Fruit fly (Drosophila melanogaster) whole organism, embryonic: Measurements from ENCODE around the gene CG2157.
A peak's percentile ranks its signal among the peaks of the same experiment; 100 is the strongest.

Source experiments
- B-H2 ChIP-seq: fragments of 200-800 bp; sonication (Bioruptor generic); optimal IDR thresholded peaks from 2 replicates; lab custom pipeline; 2018; ENCODE audit warnings: missing biosample characterization, mild to moderate bottlenecking, missing genetic modification characterization
- CG10431 ChIP-seq: fragments of 200-800 bp; sonication (Bioruptor generic); optimal IDR thresholded peaks from 3 replicates; lab custom pipeline; 2018; ENCODE audit warnings: missing biosample characterization, mild to moderate bottlenecking, missing genetic modification characterization
- CG10565 ChIP-seq: fragments of 200-800 bp; sonication (Bioruptor generic); optimal IDR thresholded peaks from 3 replicates; lab custom pipeline; 2016; ENCODE audit warnings: missing biosample characterization, mild to moderate bottlenecking, missing genetic modification characterization
- CG11504 ChIP-seq: fragments of 200-800 bp; sonication (Bioruptor generic); optimal IDR thresholded peaks from 3 replicates; lab custom pipeline; 2019; ENCODE audit warnings: missing biosample characterization, mild to moderate bottlenecking, missing genetic modification characterization, moderate library complexity
- CG12299 ChIP-seq: fragments of 200-800 bp; sonication (Bioruptor generic); optimal IDR thresholded peaks from 2 replicates; lab custom pipeline; 2018; ENCODE audit warnings: missing biosample characterization, mild to moderate bottlenecking, missing genetic modification characterization
- CG12659 ChIP-seq: fragments of 200-800 bp; sonication (Bioruptor generic); optimal IDR thresholded peaks from 3 replicates; lab custom pipeline; 2017; ENCODE audit warnings: mild to moderate bottlenecking, missing biosample characterization, missing genetic modification reagents, missing genetic modification characterization
- CG14860 ChIP-seq: fragments of 200-800 bp; sonication (Bioruptor generic); IDR thresholded peaks from 3 replicates; pipeline ENCODE4 v1.3.6; 2022; ENCODE audit warnings: missing biosample characterization, missing genetic modification characterization; ENCODE audit not compliant: partially characterized antibody
- CG15696 ChIP-seq: fragments of 200-800 bp; sonication (Bioruptor generic); optimal IDR thresholded peaks from 2 replicates; lab custom pipeline; 2019; ENCODE audit warnings: missing biosample characterization, mild to moderate bottlenecking, missing genetic modification characterization, moderate library complexity
- CG1602 ChIP-seq: fragments of 200-800 bp; sonication (Bioruptor generic); optimal IDR thresholded peaks from 3 replicates; lab custom pipeline; 2016; ENCODE audit warnings: missing biosample characterization, missing genetic modification characterization
- CG16779 ChIP-seq: fragments of 200-800 bp; sonication (Bioruptor generic); IDR thresholded peaks from 2 replicates; pipeline ENCODE4 v1.3.6; 2022; ENCODE audit warnings: missing biosample characterization, missing genetic modification characterization
- CG18011 ChIP-seq: fragments of 200-800 bp; sonication (Bioruptor generic); optimal IDR thresholded peaks from 2 replicates; lab custom pipeline; 2017; ENCODE audit warnings: missing biosample characterization, missing genetic modification characterization, mild to moderate bottlenecking, moderate library complexity, missing genotype
- CG18262 ChIP-seq: fragments of 200-800 bp; optimal IDR thresholded peaks from 3 replicates; lab custom pipeline; 2019; ENCODE audit warnings: missing biosample characterization, mild to moderate bottlenecking, missing genetic modification characterization, moderate library complexity
- CG2129 ChIP-seq: fragments of 200-800 bp; sonication (Bioruptor generic); IDR thresholded peaks from 2 replicates; pipeline ENCODE4 v1.3.6; 2022; ENCODE audit warnings: missing biosample characterization, missing genetic modification characterization; ENCODE audit not compliant: partially characterized antibody
- CG3995 ChIP-seq: fragments of 200-800 bp; sonication (Bioruptor generic); optimal IDR thresholded peaks from 3 replicates; lab custom pipeline; 2016; ENCODE audit warnings: missing biosample characterization, missing genetic modification characterization
- CG4424 ChIP-seq: fragments of 200-800 bp; sonication (Bioruptor generic); optimal IDR thresholded peaks from 3 replicates; lab custom pipeline; 2016; ENCODE audit warnings: missing biosample characterization, missing genetic modification characterization
- CG6175 ChIP-seq: fragments of 200-800 bp; sonication (Bioruptor generic); IDR thresholded peaks from 3 replicates; pipeline ENCODE4 v1.3.6; 2022; ENCODE audit warnings: missing biosample characterization, missing genetic modification characterization
- CG9215 ChIP-seq: fragments of 200-800 bp; sonication (Bioruptor generic); IDR thresholded peaks from 2 replicates; pipeline ENCODE4 v1.3.6; 2022; ENCODE audit warnings: missing biosample characterization, missing genetic modification characterization
- CG9609 ChIP-seq: fragments of 200-800 bp; sonication (Bioruptor generic); optimal IDR thresholded peaks from 3 replicates; lab custom pipeline; 2016; ENCODE audit warnings: missing biosample characterization, missing genetic modification characterization
- Deaf1 ChIP-seq: fragments of 200-800 bp; optimal IDR thresholded peaks from 3 replicates; lab custom pipeline; 2019; ENCODE audit warnings: missing biosample characterization, mild to moderate bottlenecking, missing genetic modification characterization, moderate library complexity
- Dek ChIP-seq: fragments of 200-800 bp; sonication (Bioruptor generic); optimal IDR thresholded peaks from 3 replicates; lab custom pipeline; 2019; ENCODE audit warnings: missing biosample characterization, mild to moderate bottlenecking, missing genetic modification characterization, moderate library complexity
- HLH3B ChIP-seq: fragments of 200-800 bp; sonication (Bioruptor generic); IDR thresholded peaks from 2 replicates; pipeline ENCODE4 v1.3.6; 2022; ENCODE audit warnings: missing biosample characterization, missing genetic modification characterization
- Hmr ChIP-seq: fragments of 200-800 bp; sonication (Bioruptor generic); optimal IDR thresholded peaks from 3 replicates; lab custom pipeline; 2017; ENCODE audit warnings: mild to moderate bottlenecking, missing biosample characterization, missing genetic modification reagents, missing genetic modification characterization
- MBD-R2 ChIP-seq: fragments of 200-800 bp; sonication (Bioruptor generic); IDR thresholded peaks from 2 replicates; pipeline ENCODE4 v1.3.6; 2022; ENCODE audit warnings: missing biosample characterization, missing genetic modification characterization
- Mrtf ChIP-seq: fragments of 200-800 bp; sonication (Bioruptor generic); IDR thresholded peaks from 3 replicates; pipeline ENCODE4 v1.3.6; 2022; ENCODE audit warnings: missing biosample characterization, missing genetic modification characterization
- NC2α ChIP-seq: fragments of 200-800 bp; sonication (Bioruptor generic); optimal IDR thresholded peaks from 2 replicates; lab custom pipeline; 2016; ENCODE audit warnings: missing biosample characterization, missing genetic modification characterization
- Nf-YA ChIP-seq: fragments of 200-800 bp; sonication (Bioruptor generic); IDR thresholded peaks from 2 replicates; pipeline ENCODE4 v1.3.6; 2022; ENCODE audit warnings: missing biosample characterization, missing genetic modification characterization
- Sox100B ChIP-seq: fragments of 200-800 bp; sonication (Bioruptor generic); optimal IDR thresholded peaks from 3 replicates; lab custom pipeline; 2018; ENCODE audit warnings: missing biosample characterization, mild to moderate bottlenecking, missing genetic modification characterization
- Sox102F ChIP-seq: fragments of 200-800 bp; sonication (Bioruptor generic); optimal IDR thresholded peaks from 2 replicates; lab custom pipeline; 2018; ENCODE audit warnings: missing biosample characterization, mild to moderate bottlenecking, missing genetic modification characterization, moderate library complexity
- Sry-δ ChIP-seq: fragments of 200-800 bp; sonication (Bioruptor generic); optimal IDR thresholded peaks from 2 replicates; lab custom pipeline; 2016; ENCODE audit warnings: missing biosample characterization, missing genetic modification characterization
- Stat92E ChIP-seq, 3 experiments: fragments of >200 bp in 2 of 3; fragments of 200-800 bp in 1 of 3; sonication (Bioruptor generic) in 1 of 3; optimal IDR thresholded peaks; 2 replicates each; lab custom pipeline; 2017 to 2019; ENCODE audit warnings: missing biosample characterization in 3 of 3, missing genetic modification characterization in 3 of 3, mild to moderate bottlenecking in 1 of 3, moderate library complexity in 1 of 3
- abd-A ChIP-seq: fragments of 200-800 bp; sonication (Bioruptor generic); optimal IDR thresholded peaks from 3 replicates; lab custom pipeline; 2019; ENCODE audit warnings: missing biosample characterization, mild to moderate bottlenecking, missing genetic modification characterization, moderate library complexity
- aop ChIP-seq: fragments of 200-800 bp; sonication (Bioruptor generic); IDR thresholded peaks from 2 replicates; pipeline ENCODE4 v1.3.6; 2022; ENCODE audit warnings: missing biosample characterization, missing genetic modification characterization
- ara ChIP-seq: fragments of 200-800 bp; sonication (Bioruptor generic); IDR thresholded peaks from 2 replicates; pipeline ENCODE4 v1.3.6; 2022; ENCODE audit warnings: missing biosample characterization, missing genetic modification characterization
- az2 ChIP-seq: fragments of 200-800 bp; sonication (Bioruptor generic); optimal IDR thresholded peaks from 3 replicates; lab custom pipeline; 2016; ENCODE audit warnings: missing biosample characterization, missing genetic modification characterization
- bbx ChIP-seq: fragments of 200-800 bp; sonication (Bioruptor generic); IDR thresholded peaks from 2 replicates; pipeline ENCODE4 v1.3.6; 2022; ENCODE audit warnings: missing biosample characterization, missing genetic modification characterization; ENCODE audit not compliant: partially characterized antibody
- crol ChIP-seq: fragments of 200-800 bp; sonication (Bioruptor generic); IDR thresholded peaks from 2 replicates; pipeline ENCODE4 v1.3.6; 2022; ENCODE audit warnings: missing biosample characterization, missing genetic modification characterization
- dan ChIP-seq: fragments of 200-800 bp; sonication (Bioruptor generic); IDR thresholded peaks from 2 replicates; pipeline ENCODE4 v1.3.6; 2022; ENCODE audit warnings: missing biosample characterization, missing genetic modification characterization
- dysf ChIP-seq: fragments of 200-800 bp; sonication (Bioruptor generic); IDR thresholded peaks from 3 replicates; pipeline ENCODE4 v1.3.6; 2022; ENCODE audit warnings: missing biosample characterization, missing genetic modification characterization
- fu2 ChIP-seq: fragments of 200-800 bp; sonication (Bioruptor generic); optimal IDR thresholded peaks from 2 replicates; lab custom pipeline; 2016; ENCODE audit warnings: missing biosample characterization, missing genetic modification characterization
- lola ChIP-seq, 3 experiments: fragments of >200 bp in 2 of 3; fragments of 200-800 bp in 1 of 3; sonication (Bioruptor generic) in 1 of 3; optimal IDR thresholded peaks; 2 replicates each; lab custom pipeline; 2017 to 2019; ENCODE audit warnings: missing biosample characterization in 3 of 3, missing genetic modification characterization in 3 of 3, mild to moderate bottlenecking in 1 of 3, moderate library complexity in 1 of 3
- mirr ChIP-seq: fragments of 200-800 bp; sonication (Bioruptor generic); optimal IDR thresholded peaks from 3 replicates; lab custom pipeline; 2018; ENCODE audit warnings: missing biosample characterization, mild to moderate bottlenecking, missing genetic modification characterization
- nau ChIP-seq: fragments of 200-800 bp; sonication (Bioruptor generic); optimal IDR thresholded peaks from 3 replicates; lab custom pipeline; 2017; ENCODE audit warnings: missing biosample characterization, mild to moderate bottlenecking, missing genetic modification characterization, missing genetic modification reagents
- sisA ChIP-seq: fragments of 200-800 bp; sonication (Bioruptor generic); IDR thresholded peaks from 2 replicates; pipeline ENCODE4 v1.3.6; 2022; ENCODE audit warnings: missing biosample characterization, missing genetic modification characterization
- slbo ChIP-seq: fragments of 200-800 bp; sonication (Bioruptor generic); IDR thresholded peaks from 2 replicates; pipeline ENCODE4 v1.3.6; 2022; ENCODE audit warnings: missing biosample characterization, missing genetic modification characterization
- sr ChIP-seq: fragments of 200-800 bp; sonication (Bioruptor generic); IDR thresholded peaks from 3 replicates; pipeline ENCODE4 v1.3.6; 2022; ENCODE audit warnings: missing biosample characterization, missing genetic modification characterization
- stc ChIP-seq: fragments of 200-800 bp; sonication (Bioruptor generic); IDR thresholded peaks from 2 replicates; pipeline ENCODE4 v1.3.6; 2022; ENCODE audit warnings: missing biosample characterization, missing genetic modification characterization
- tna ChIP-seq: fragments of 200-800 bp; sonication (Bioruptor generic); IDR thresholded peaks from 2 replicates; pipeline ENCODE4 v1.3.6; 2022; ENCODE audit warnings: missing biosample characterization, missing genetic modification characterization; ENCODE audit not compliant: partially characterized antibody
- trem ChIP-seq: fragments of 200-800 bp; optimal IDR thresholded peaks from 3 replicates; lab custom pipeline; 2019; ENCODE audit warnings: missing biosample characterization, mild to moderate bottlenecking, missing genetic modification characterization, moderate library complexity
- unc-4 ChIP-seq: fragments of 200-800 bp; sonication (Bioruptor generic); IDR thresholded peaks from 2 replicates; pipeline ENCODE4 v1.3.6; 2022; ENCODE audit warnings: missing biosample characterization, missing genetic modification characterization; ENCODE audit not compliant: partially characterized antibody
- unpg ChIP-seq: fragments of 200-800 bp; sonication (Bioruptor generic); optimal IDR thresholded peaks from 3 replicates; lab custom pipeline; 2018; ENCODE audit warnings: missing biosample characterization, mild to moderate bottlenecking, missing genetic modification characterization, moderate library complexity
- usp ChIP-seq: fragments of >200 bp; optimal IDR thresholded peaks from 2 replicates; lab custom pipeline; 2017; ENCODE audit warnings: missing biosample characterization, missing genetic modification characterization

Gene CG2157

dm6 chrX:10848565-10848964 is 20.5 kb upstream of the CG2157 start, which contains the start of gene CG2202 (continued):
- TF ChIP-seq sr (GFP tag; lab: Robert Waterston, UW) (no peak), CG14860 (GFP tag; lab: Robert Waterston, UW) (peak; percentile 52; the same call in 2 of the 3 replicates), usp (GFP tag; lab: Kevin White, UChicago) (no peak), CG4424 (GFP tag; lab: Kevin White, UChicago) (no peak), Dek (tag; lab: Kevin White, UChicago) (no peak), nau (no peak), aop (GFP tag; lab: Robert Waterston, UW) (no peak), Nf-YA (no peak), CG6175 (no peak), crol (GFP tag; lab: Robert Waterston, UW) (no peak), unpg (no peak), CG16779 (GFP tag; lab: Robert Waterston, UW) (no peak), CG15696 (no peak), trem (tag; lab: Kevin White, UChicago) (peak; percentile 58), Hmr (GFP tag; lab: Kevin White, UChicago) (no peak), CG3995 (GFP tag; lab: Kevin White, UChicago) (no peak), CG18262 (tag; lab: Kevin White, UChicago) (no peak), CG10431 (no peak), CG9215 (no peak), ara (GFP tag; lab: Robert Waterston, UW) (no peak), HLH3B (GFP tag; lab: Robert Waterston, UW) (no peak), CG12659 (peak; percentile 29), dysf (GFP tag; lab: Robert Waterston, UW) (no peak), tna (GFP tag; lab: Robert Waterston, UW) (no peak), CG9609 (GFP tag; lab: Kevin White, UChicago) (no peak), abd-A (tag; lab: Kevin White, UChicago) (no peak), CG10565 (GFP tag; lab: Kevin White, UChicago) (no peak), Sox100B (no peak), az2 (GFP tag; lab: Kevin White, UChicago) (no peak), CG11504 (tag; lab: Kevin White, UChicago) (no peak), CG2129 (GFP tag; lab: Robert Waterston, UW) (peak; percentile 44), Mrtf (GFP tag; lab: Robert Waterston, UW) (no peak), CG1602 (GFP tag; lab: Kevin White, UChicago) (no peak), CG12299 (tag; lab: Kevin White, UChicago) (no peak), stc (no peak), fu2 (no peak), unc-4 (GFP tag; lab: Robert Waterston, UW) (peak; percentile 74), Stat92E (GFP tag; optimal IDR thresholded peaks at IDR 0.05; lab: Kevin White, UChicago) (no peak), slbo (GFP tag; lab: Robert Waterston, UW) (no peak), dan (no peak), Sry-δ (GFP tag; lab: Kevin White, UChicago) (peak; percentile 57), sisA (no peak), Deaf1 (tag; lab: Kevin White, UChicago) (no peak), Sox102F (GFP tag; lab: Kevin White, UChicago) (no peak), mirr (GFP tag; lab: Kevin White, UChicago) (no peak), CG18011 (GFP tag; lab: Kevin White, UChicago) (no peak), B-H2 (GFP tag; lab: Kevin White, UChicago) (no peak), bbx (GFP tag; lab: Robert Waterston, UW) (peak; percentile 61), NC2α (GFP tag; lab: Kevin White, UChicago) (no peak), lola (GFP tag; optimal IDR thresholded peaks at IDR 0.05; lab: Kevin White, UChicago) (no peak), MBD-R2 (GFP tag; lab: Robert Waterston, UW) (peak; percentile 74)
